Fruit fly (Drosophila melanogaster) whole organism, embryonic: ENCODE measurements around the gene CG13893.

Experiments used
- Ada2b ChIP-seq: fragments of 200-800 bp; sonication (Bioruptor generic); IDR thresholded peaks from 2 replicates; pipeline ENCODE4 v1.3.6; 2022; ENCODE audit warnings: missing biosample characterization, missing genetic modification characterization
- B-H2 ChIP-seq: fragments of 200-800 bp; sonication (Bioruptor generic); optimal IDR thresholded peaks from 2 replicates; lab custom pipeline; 2018; ENCODE audit warnings: missing biosample characterization, mild to moderate bottlenecking, missing genetic modification characterization
- Bgb ChIP-seq: fragments of 200-800 bp; sonication (Bioruptor generic); IDR thresholded peaks from 2 replicates; pipeline ENCODE4 v1.3.6; 2022; ENCODE audit warnings: missing biosample characterization, missing genetic modification characterization; ENCODE audit not compliant: partially characterized antibody
- Blimp-1 ChIP-seq: fragments of 200-800 bp; sonication (Bioruptor generic); optimal IDR thresholded peaks from 3 replicates; lab custom pipeline; 2018; ENCODE audit warnings: missing biosample characterization, missing genetic modification characterization, mild to moderate bottlenecking, moderate library complexity, missing genetic modification reagents
- CG10543 ChIP-seq: fragments of 200-800 bp; sonication (Bioruptor generic); optimal IDR thresholded peaks from 3 replicates; lab custom pipeline; 2017; ENCODE audit warnings: missing biosample characterization, mild to moderate bottlenecking, missing genetic modification characterization, moderate library complexity
- CG10959 ChIP-seq: fragments of 200-800 bp; sonication (Bioruptor generic); IDR thresholded peaks from 2 replicates; pipeline ENCODE4 v1.3.6; 2022; ENCODE audit warnings: missing biosample characterization, missing genetic modification characterization
- CG12391 ChIP-seq: fragments of 200-800 bp; sonication (Bioruptor generic); optimal IDR thresholded peaks from 3 replicates; lab custom pipeline; 2018; ENCODE audit warnings: missing biosample characterization, mild to moderate bottlenecking, missing genetic modification characterization, moderate library complexity
- CG13287 ChIP-seq: fragments of 200-800 bp; sonication (Bioruptor generic); IDR thresholded peaks from 2 replicates; pipeline ENCODE4 v1.3.6; 2022; ENCODE audit warnings: missing biosample characterization, missing genetic modification characterization; ENCODE audit not compliant: partially characterized antibody
- CG14667 ChIP-seq: fragments of 200-800 bp; sonication (Bioruptor generic); IDR thresholded peaks from 2 replicates; pipeline ENCODE4 v1.3.6; 2022; ENCODE audit warnings: missing biosample characterization, missing genetic modification characterization
- CG15601 ChIP-seq: fragments of 200-800 bp; sonication (Bioruptor generic); optimal IDR thresholded peaks from 3 replicates; lab custom pipeline; 2019; ENCODE audit warnings: missing biosample characterization, mild to moderate bottlenecking, missing genetic modification characterization, moderate library complexity
- CG17829 ChIP-seq: fragments of 200-800 bp; optimal IDR thresholded peaks from 2 replicates; lab custom pipeline; 2019; ENCODE audit warnings: missing biosample characterization, mild to moderate bottlenecking, missing genetic modification characterization, moderate library complexity
- CG2129 ChIP-seq: fragments of 200-800 bp; sonication (Bioruptor generic); IDR thresholded peaks from 2 replicates; pipeline ENCODE4 v1.3.6; 2022; ENCODE audit warnings: missing biosample characterization, missing genetic modification characterization; ENCODE audit not compliant: partially characterized antibody
- CG2199 ChIP-seq: fragments of 200-800 bp; sonication (Bioruptor generic); IDR thresholded peaks from 3 replicates; pipeline ENCODE4 v1.3.6; 2022; ENCODE audit warnings: missing biosample characterization, missing genetic modification characterization
- CG32772 ChIP-seq: fragments of 200-800 bp; sonication (Bioruptor generic); IDR thresholded peaks from 2 replicates; pipeline ENCODE4 v1.3.6; 2022; ENCODE audit warnings: missing biosample characterization, missing genetic modification characterization
- CG4424 ChIP-seq: fragments of 200-800 bp; sonication (Bioruptor generic); optimal IDR thresholded peaks from 3 replicates; lab custom pipeline; 2016; ENCODE audit warnings: missing biosample characterization, missing genetic modification characterization
- CG4820 ChIP-seq: fragments of 200-800 bp; sonication (Bioruptor generic); optimal IDR thresholded peaks from 3 replicates; lab custom pipeline; 2016; ENCODE audit warnings: missing biosample characterization, missing genetic modification characterization
- CG6689 ChIP-seq: fragments of 200-800 bp; sonication (Bioruptor generic); IDR thresholded peaks from 2 replicates; pipeline ENCODE4 v1.3.6; 2022; ENCODE audit warnings: missing biosample characterization, missing genetic modification characterization
- CG7839 ChIP-seq: fragments of 200-800 bp; sonication (Bioruptor generic); optimal IDR thresholded peaks from 3 replicates; lab custom pipeline; 2018; ENCODE audit warnings: missing biosample characterization, mild to moderate bottlenecking, missing genetic modification characterization, moderate library complexity
- CG8478 ChIP-seq: fragments of >200 bp; optimal IDR thresholded peaks from 2 replicates; lab custom pipeline; 2018
- CG8924 ChIP-seq: fragments of 200-800 bp; optimal IDR thresholded peaks from 3 replicates; lab custom pipeline; 2019; ENCODE audit warnings: missing biosample characterization, mild to moderate bottlenecking, missing genetic modification characterization, moderate library complexity
- CkIIα-i1 ChIP-seq: fragments of 200-800 bp; sonication (Bioruptor generic); IDR thresholded peaks from 2 replicates; pipeline ENCODE4 v1.3.6; 2022; ENCODE audit warnings: missing biosample characterization, missing genetic modification characterization
- CoRest ChIP-seq: fragments of 200-800 bp; sonication (Bioruptor generic); optimal IDR thresholded peaks from 3 replicates; lab custom pipeline; 2018; ENCODE audit warnings: missing biosample characterization, mild to moderate bottlenecking, missing genetic modification characterization, moderate library complexity
- D19B ChIP-seq: fragments of 200-800 bp; sonication (Bioruptor generic); optimal IDR thresholded peaks from 2 replicates; lab custom pipeline; 2017; ENCODE audit warnings: missing biosample characterization, mild to moderate bottlenecking, missing genetic modification characterization
- Dbx ChIP-seq: fragments of 200-800 bp; sonication (Bioruptor generic); IDR thresholded peaks from 3 replicates; pipeline ENCODE4 v1.3.6; 2022; ENCODE audit warnings: missing biosample characterization, missing genetic modification characterization
- Drgx ChIP-seq: fragments of 200-800 bp; sonication (Bioruptor generic); IDR thresholded peaks from 2 replicates; pipeline ENCODE4 v1.3.6; 2022; ENCODE audit warnings: missing biosample characterization, missing genetic modification characterization
- HLH3B ChIP-seq: fragments of 200-800 bp; sonication (Bioruptor generic); IDR thresholded peaks from 2 replicates; pipeline ENCODE4 v1.3.6; 2022; ENCODE audit warnings: missing biosample characterization, missing genetic modification characterization
- Oli ChIP-seq: fragments of 200-800 bp; sonication (Bioruptor generic); optimal IDR thresholded peaks from 2 replicates; lab custom pipeline; 2018; ENCODE audit warnings: missing biosample characterization, mild to moderate bottlenecking, missing genetic modification characterization, moderate library complexity
- Optix ChIP-seq: fragments of 200-800 bp; sonication (Bioruptor generic); IDR thresholded peaks from 3 replicates; pipeline ENCODE4 v1.3.6; 2022; ENCODE audit warnings: missing biosample characterization, missing genetic modification characterization
- Ptx1 ChIP-seq: fragments of 200-800 bp; sonication (Bioruptor generic); IDR thresholded peaks from 2 replicates; pipeline ENCODE4 v1.3.6; 2022; ENCODE audit warnings: missing biosample characterization, missing genetic modification characterization
- Sox102F ChIP-seq: fragments of 200-800 bp; sonication (Bioruptor generic); optimal IDR thresholded peaks from 2 replicates; lab custom pipeline; 2018; ENCODE audit warnings: missing biosample characterization, mild to moderate bottlenecking, missing genetic modification characterization, moderate library complexity
- Xrp1 ChIP-seq: fragments of 200-800 bp; sonication (Bioruptor generic); IDR thresholded peaks from 2 replicates; pipeline ENCODE4 v1.3.6; 2022; ENCODE audit warnings: missing biosample characterization, missing genetic modification characterization
- al ChIP-seq: fragments of 200-800 bp; sonication (Bioruptor generic); IDR thresholded peaks from 2 replicates; pipeline ENCODE4 v1.3.6; 2022; ENCODE audit warnings: missing biosample characterization, missing genetic modification characterization
- ara ChIP-seq: fragments of 200-800 bp; sonication (Bioruptor generic); IDR thresholded peaks from 2 replicates; pipeline ENCODE4 v1.3.6; 2022; ENCODE audit warnings: missing biosample characterization, missing genetic modification characterization
- az2 ChIP-seq: fragments of 200-800 bp; sonication (Bioruptor generic); optimal IDR thresholded peaks from 3 replicates; lab custom pipeline; 2016; ENCODE audit warnings: missing biosample characterization, missing genetic modification characterization
- dmrt99B ChIP-seq: fragments of 200-800 bp; sonication (Bioruptor generic); optimal IDR thresholded peaks from 2 replicates; lab custom pipeline; 2018; ENCODE audit warnings: missing biosample characterization, mild to moderate bottlenecking, missing genetic modification characterization, moderate library complexity
- eve ChIP-seq, 2 experiments: fragments of >200 bp; optimal IDR thresholded peaks; 2 replicates each; lab custom pipeline; 2017; ENCODE audit warnings: missing biosample characterization in 2 of 2, missing genetic modification characterization in 2 of 2
- gem ChIP-seq: fragments of 200-800 bp; sonication (Bioruptor generic); optimal IDR thresholded peaks from 2 replicates; lab custom pipeline; 2019; ENCODE audit warnings: missing biosample characterization, mild to moderate bottlenecking, missing genetic modification characterization, moderate library complexity
- grau ChIP-seq: fragments of 200-800 bp; optimal IDR thresholded peaks from 3 replicates; lab custom pipeline; 2019; ENCODE audit warnings: missing biosample characterization, mild to moderate bottlenecking, missing genetic modification characterization, moderate library complexity
- jing ChIP-seq: fragments of 200-800 bp; sonication (Bioruptor generic); optimal IDR thresholded peaks from 2 replicates; lab custom pipeline; 2018; ENCODE audit warnings: missing biosample characterization, mild to moderate bottlenecking, missing genetic modification characterization
- lmd ChIP-seq: fragments of 200-800 bp; sonication (Bioruptor generic); IDR thresholded peaks from 2 replicates; pipeline ENCODE4 v1.3.6; 2022; ENCODE audit warnings: missing biosample characterization, missing genetic modification characterization
- lola ChIP-seq, 3 experiments: fragments of >200 bp in 2 of 3; fragments of 200-800 bp in 1 of 3; sonication (Bioruptor generic) in 1 of 3; optimal IDR thresholded peaks; 2 replicates each; lab custom pipeline; 2017 to 2019; ENCODE audit warnings: missing biosample characterization in 3 of 3, missing genetic modification characterization in 3 of 3, mild to moderate bottlenecking in 1 of 3, moderate library complexity in 1 of 3
- nmo ChIP-seq: fragments of 200-800 bp; sonication (Bioruptor generic); optimal IDR thresholded peaks from 2 replicates; lab custom pipeline; 2018; ENCODE audit warnings: missing biosample characterization, mild to moderate bottlenecking, missing genetic modification characterization, moderate library complexity
- ranshi ChIP-seq: fragments of 200-800 bp; sonication (Bioruptor generic); IDR thresholded peaks from 2 replicates; pipeline ENCODE4 v1.3.6; 2022; ENCODE audit warnings: missing biosample characterization, missing genetic modification characterization
- row ChIP-seq: fragments of 200-800 bp; sonication (Bioruptor generic); IDR thresholded peaks from 3 replicates; pipeline ENCODE4 v1.3.6; 2022; ENCODE audit warnings: missing biosample characterization, missing genetic modification characterization
- stc ChIP-seq: fragments of 200-800 bp; sonication (Bioruptor generic); IDR thresholded peaks from 2 replicates; pipeline ENCODE4 v1.3.6; 2022; ENCODE audit warnings: missing biosample characterization, missing genetic modification characterization
- ttk ChIP-seq: fragments of 200-800 bp; sonication (Bioruptor generic); IDR thresholded peaks from 2 replicates; pipeline ENCODE4 v2.1.2; 2022; ENCODE audit warnings: missing biosample characterization, missing genetic modification characterization
- vvl ChIP-seq: fragments of 200-800 bp; sonication (Bioruptor generic); IDR thresholded peaks from 2 replicates; pipeline ENCODE4 v1.3.6; 2022; ENCODE audit warnings: missing biosample characterization, missing genetic modification characterization

CG13893 gene

dm6 chr3L:624203-624914, 20.6 kb upstream of the CG13893 start (continued):
- peak; percentile 41; the same call in 2 of the 3 replicates for TF ChIP-seq row (GFP tag; lab: Robert Waterston, UW)
- TF ChIP-seq CG15601 (tag; lab: Kevin White, UChicago) = peak; percentile 1
- no peak for TF ChIP-seq grau (tag; lab: Kevin White, UChicago)
- peak; percentile 30 for TF ChIP-seq CG10543 (GFP tag; lab: Kevin White, UChicago)
- TF ChIP-seq Ptx1 (GFP tag; lab: Robert Waterston, UW) = 0 out of 2 replicates have a peak, but pooled peaks have one; percentile 20
- TF ChIP-seq D19B (GFP tag; lab: Kevin White, UChicago) = peak; percentile 39
- TF ChIP-seq, all 482 proteins: peak for 41

DNA sequence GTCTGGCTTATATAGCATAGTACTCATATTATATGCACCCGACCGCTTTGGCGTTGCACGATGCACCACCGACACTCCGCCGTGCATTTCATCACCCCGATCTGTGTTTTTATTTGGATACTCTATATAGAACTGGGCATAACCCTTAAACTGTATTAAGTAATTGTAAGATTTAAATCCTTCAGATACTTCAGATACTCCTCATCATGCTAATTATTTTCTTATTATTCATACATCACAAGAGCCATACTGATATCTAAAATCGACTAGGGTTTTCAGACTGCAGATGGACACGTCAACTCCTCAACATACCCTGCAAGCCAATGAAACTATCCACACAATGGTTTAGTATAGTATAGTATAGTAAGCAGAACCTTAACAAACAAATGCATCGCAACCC, 19.7 kb upstream of the CG13893 start:
- TF ChIP-seq CG8924 (tag; lab: Kevin White, UChicago) (peak; percentile 30), Ada2b (no peak), Optix (0 out of 3 replicates have a peak, but pooled peaks have one; percentile 23), B-H2 (GFP tag; lab: Kevin White, UChicago) (no peak), Xrp1 (GFP tag; lab: Robert Waterston, UW) (peak; percentile 70), lmd (GFP tag; lab: Robert Waterston, UW) (peak; percentile 42; the same call in 1 of the 2 replicates), jing (peak; percentile 8), stc (GFP tag; lab: Robert Waterston, UW) (peak; percentile 31; the same call in 1 of the 2 replicates), CG13287 (GFP tag; lab: Robert Waterston, UW) (no peak), Ptx1 (GFP tag; lab: Robert Waterston, UW) (peak; percentile 55), CG7839 (tag; lab: Kevin White, UChicago) (peak; percentile 23), CG12391 (peak; percentile 7), gem (peak; percentile 47), ranshi (GFP tag; lab: Robert Waterston, UW) (no peak), CG17829 (tag; lab: Kevin White, UChicago) (peak; percentile 39), Drgx (GFP tag; lab: Robert Waterston, UW) (peak; percentile 69), CkIIα-i1 (GFP tag; lab: Robert Waterston, UW) (no peak), CoRest (tag; lab: Kevin White, UChicago) (peak; percentile 5), ttk (GFP tag; lab: Robert Waterston, UW) (0 out of 2 replicates have a peak, but pooled peaks have one; percentile 20), CG32772 (GFP tag; lab: Robert Waterston, UW) (peak; percentile 45; the same call in 1 of the 2 replicates), CG2129 (GFP tag; lab: Robert Waterston, UW) (no peak), Oli (tag; lab: Kevin White, UChicago) (peak; percentile 22), CG8478 (lab: Kevin White, UChicago) (no peak), HLH3B (GFP tag; lab: Robert Waterston, UW) (peak; percentile 34; the same call in 1 of the 2 replicates), vvl (GFP tag; lab: Robert Waterston, UW) (peak; percentile 67), CG14667 (GFP tag; lab: Robert Waterston, UW) (peak; percentile 41; the same call in 1 of the 2 replicates), eve (GFP tag; optimal IDR thresholded peaks at IDR 0.05; lab: Kevin White, UChicago) (peak in 1 of 2 experiments; percentile 60), row (GFP tag; lab: Robert Waterston, UW) (peak; percentile 31; the same call in 2 of the 3 replicates), CG10959 (GFP tag; lab: Robert Waterston, UW) (0 out of 2 replicates have a peak, but pooled peaks have one; percentile 15), nmo (GFP tag; lab: Kevin White, UChicago) (peak; percentile 31), ara (GFP tag; lab: Robert Waterston, UW) (peak; percentile 70), Sox102F (peak; percentile 11), Blimp-1 (GFP tag; lab: Kevin White, UChicago) (peak; percentile 46), dmrt99B (tag; lab: Kevin White, UChicago) (peak; percentile 41), CG6689 (GFP tag; lab: Robert Waterston, UW) (peak; percentile 66), CG2199 (GFP tag; lab: Robert Waterston, UW) (peak; percentile 61; the same call in 1 of the 3 replicates), az2 (GFP tag; lab: Kevin White, UChicago) (peak; percentile 19), CG4820 (GFP tag; lab: Kevin White, UChicago) (no peak), CG4424 (peak; percentile 1), Dbx (no peak), Bgb (GFP tag; lab: Robert Waterston, UW) (no peak), lola (GFP tag; optimal IDR thresholded peaks at IDR 0.05; lab: Kevin White, UChicago) (peak in 1 of 3 experiments; percentile 47), al (GFP tag; lab: Robert Waterston, UW) (no peak)
